Worm (Caenorhabditis elegans) whole organism, young adult: Measurements from ENCODE around the gene Y42A5A.5.
A peak's percentile ranks its signal among the peaks of the same experiment; 100 is the strongest.

Experiments
- B0261.1 ChIP-seq: sonication (generic microtip); optimal IDR thresholded peaks from 2 replicates; lab custom pipeline; 2016; ENCODE audit warnings: mild to moderate bottlenecking, missing genetic modification characterization, moderate library complexity, missing compliant biosample characterization
- C06A6.2 ChIP-seq: fragments of 200-800 bp; sonication (Bioruptor generic); conservative IDR thresholded peaks from 2 replicates; pipeline ENCODE4 v1.3.6; 2022; ENCODE audit warnings: missing genetic modification characterization, missing compliant biosample characterization
- C17E4.6 ChIP-seq: fragments of 200-800 bp; sonication (Bioruptor generic); IDR thresholded peaks from 2 replicates; pipeline ENCODE4 v1.3.6; 2022; ENCODE audit warnings: missing genetic modification reagents, missing genetic modification characterization, missing compliant biosample characterization
- F10E7.11 ChIP-seq: sonication (generic microtip); optimal IDR thresholded peaks from 2 replicates; lab custom pipeline; 2017; ENCODE audit warnings: mild to moderate bottlenecking, missing genetic modification characterization, moderate library complexity, missing compliant biosample characterization
- F23B12.7 ChIP-seq: sonication (generic microtip); optimal IDR thresholded peaks from 2 replicates; lab custom pipeline; 2017; ENCODE audit warnings: missing genetic modification characterization, mild to moderate bottlenecking, missing compliant biosample characterization, antibody characterized with exemption, moderate library complexity; ENCODE audit not compliant: insufficient read depth
- F37B4.10 ChIP-seq: fragments of 200-800 bp; sonication (Bioruptor generic); IDR thresholded peaks from 2 replicates; pipeline ENCODE4 v1.3.6; 2022; ENCODE audit warnings: missing genetic modification characterization, missing compliant biosample characterization
- F55B11.4 ChIP-seq: sonication (generic microtip); optimal IDR thresholded peaks from 2 replicates; lab custom pipeline; 2016; ENCODE audit warnings: missing compliant biosample characterization, missing genetic modification characterization, borderline replicate concordance; ENCODE audit not compliant: insufficient read depth
- F57A8.1 ChIP-seq: fragments of 200-800 bp; sonication (Bioruptor generic); optimal IDR thresholded peaks from 2 replicates; lab custom pipeline; 2018; ENCODE audit warnings: mild to moderate bottlenecking, missing genetic modification characterization, moderate library complexity, missing compliant biosample characterization
- K11D2.4 ChIP-seq: fragments of 200-800 bp; sonication (Bioruptor generic); IDR thresholded peaks from 2 replicates; pipeline ENCODE4 v1.3.6; 2022; ENCODE audit warnings: missing genetic modification reagents, missing genetic modification characterization, missing compliant biosample characterization
- Y56A3A.18 ChIP-seq: fragments of 200-800 bp; sonication (Bioruptor generic); IDR thresholded peaks from 2 replicates; pipeline ENCODE4 v1.3.6; 2022; ENCODE audit warnings: missing genetic modification reagents, missing genetic modification characterization, missing compliant biosample characterization
- aptf-2 ChIP-seq: fragments of 200-800 bp; sonication (Bioruptor generic); conservative IDR thresholded peaks from 2 replicates; pipeline ENCODE4 v1.3.6; 2022; ENCODE audit warnings: missing genetic modification reagents, missing genetic modification characterization, missing compliant biosample characterization
- aptf-3 ChIP-seq: fragments of 200-800 bp; sonication (Bioruptor generic); IDR thresholded peaks from 2 replicates; pipeline ENCODE4 v1.3.6; 2022; ENCODE audit warnings: missing genetic modification characterization, missing compliant biosample characterization
- atf-7 ChIP-seq: sonication (generic microtip); optimal IDR thresholded peaks from 2 replicates; lab custom pipeline; 2017; ENCODE audit warnings: mild to moderate bottlenecking, missing genetic modification characterization, missing compliant biosample characterization
- attf-5 ChIP-seq: fragments of 200-800 bp; sonication (Bioruptor generic); optimal IDR thresholded peaks from 2 replicates; lab custom pipeline; 2018; ENCODE audit warnings: mild to moderate bottlenecking, missing genetic modification characterization, missing compliant biosample characterization
- ccch-3 ChIP-seq: fragments of 200-800 bp; sonication (Bioruptor generic); optimal IDR thresholded peaks from 2 replicates; lab custom pipeline; 2018; ENCODE audit warnings: mild to moderate bottlenecking, missing genetic modification characterization, missing compliant biosample characterization
- cebp-2 ChIP-seq: fragments of 200-800 bp; sonication (Bioruptor generic); IDR thresholded peaks from 2 replicates; pipeline ENCODE4 v1.3.6; 2022; ENCODE audit warnings: missing genetic modification characterization, missing compliant biosample characterization
- ceh-79 ChIP-seq: sonication (generic microtip); optimal IDR thresholded peaks from 2 replicates; lab custom pipeline; 2017; ENCODE audit warnings: mild to moderate bottlenecking, missing genetic modification characterization, missing compliant biosample characterization
- die-1 ChIP-seq: sonication (generic microtip); optimal IDR thresholded peaks from 2 replicates; lab custom pipeline; 2016; ENCODE audit warnings: missing genotype, mild to moderate bottlenecking, missing genetic modification characterization, missing compliant biosample characterization
- ekl-4 ChIP-seq: fragments of 200-800 bp; sonication (Bioruptor generic); IDR thresholded peaks from 2 replicates; pipeline ENCODE4 v1.3.6; 2022; ENCODE audit warnings: missing genetic modification reagents, missing genetic modification characterization, missing compliant biosample characterization
- ets-4 ChIP-seq: fragments of 200-800 bp; sonication (Bioruptor generic); optimal IDR thresholded peaks from 2 replicates; lab custom pipeline; 2018; ENCODE audit warnings: mild to moderate bottlenecking, missing genetic modification characterization, missing compliant biosample characterization
- fkh-3 ChIP-seq: sonication (generic microtip); optimal IDR thresholded peaks from 2 replicates; lab custom pipeline; 2016; ENCODE audit warnings: mild to moderate bottlenecking, missing genetic modification characterization, missing compliant biosample characterization
- hrde-1 ChIP-seq: sonication (generic microtip); optimal IDR thresholded peaks from 2 replicates; lab custom pipeline; 2016; ENCODE audit warnings: missing genetic modification characterization, mild to moderate bottlenecking, missing compliant biosample characterization, moderate library complexity, missing genotype, missing genetic modification reagents, borderline replicate concordance
- hsf-1 ChIP-seq: fragments of 200-800 bp; sonication (Bioruptor generic); IDR thresholded peaks from 2 replicates; pipeline ENCODE4 v1.3.6; 2022; ENCODE audit warnings: missing genetic modification reagents, missing genetic modification characterization, missing compliant biosample characterization
- lag-1 ChIP-seq: fragments of 200-800 bp; sonication (Bioruptor generic); IDR thresholded peaks from 2 replicates; pipeline ENCODE4 v1.3.6; 2022; ENCODE audit warnings: missing genetic modification reagents, missing genetic modification characterization, missing compliant biosample characterization
- lin-26 ChIP-seq: fragments of 200-800 bp; sonication (Bioruptor generic); IDR thresholded peaks from 2 replicates; pipeline ENCODE4 v1.3.6; 2022; ENCODE audit warnings: missing genetic modification reagents, missing genetic modification characterization, missing compliant biosample characterization
- lin-40 ChIP-seq: sonication (generic microtip); optimal IDR thresholded peaks from 2 replicates; lab custom pipeline; 2016; ENCODE audit warnings: missing genetic modification characterization, mild to moderate bottlenecking, missing compliant biosample characterization, missing genotype, missing genetic modification reagents
- lsl-1 ChIP-seq: fragments of 200-800 bp; sonication (Bioruptor generic); optimal IDR thresholded peaks from 2 replicates; lab custom pipeline; 2018; ENCODE audit warnings: mild to moderate bottlenecking, missing genetic modification characterization, moderate library complexity, missing compliant biosample characterization
- madf-6 ChIP-seq: fragments of 200-800 bp; sonication (Bioruptor generic); IDR thresholded peaks from 2 replicates; pipeline ENCODE4 v1.3.6; 2022; ENCODE audit warnings: missing genetic modification reagents, missing genetic modification characterization, missing compliant biosample characterization
- mcd-1 ChIP-seq: fragments of 200-800 bp; sonication (Bioruptor generic); IDR thresholded peaks from 2 replicates; pipeline ENCODE4 v1.3.6; 2022; ENCODE audit warnings: missing genetic modification reagents, missing genetic modification characterization, missing compliant biosample characterization
- pbrm-1 ChIP-seq: fragments of 200-800 bp; sonication (Bioruptor generic); IDR thresholded peaks from 2 replicates; pipeline ENCODE4 v1.3.6; 2022; ENCODE audit warnings: missing genetic modification reagents, missing genetic modification characterization, missing compliant biosample characterization
- rpc-1 ChIP-seq, 2 experiments: fragments of 150-350 bp in 1 of 2; sonication (generic microtip) in 1 of 2; optimal IDR thresholded peaks; 2 replicates each; lab custom pipeline; 2014 to 2018; ENCODE audit warnings: missing biosample characterization in 1 of 2, missing genetic modification characterization in 1 of 2, missing genetic modification reagents in 1 of 2, missing genotype in 1 of 2
- somi-1 ChIP-seq: fragments of 200-800 bp; sonication (Bioruptor generic); optimal IDR thresholded peaks from 2 replicates; lab custom pipeline; 2018; ENCODE audit warnings: mild to moderate bottlenecking, missing genetic modification characterization, missing compliant biosample characterization
- tbp1 ChIP-seq: fragments of 200-800 bp; sonication (Bioruptor generic); optimal IDR thresholded peaks from 2 replicates; lab custom pipeline; 2018; ENCODE audit warnings: mild to moderate bottlenecking, missing genetic modification characterization, missing compliant biosample characterization
- tlf-1 ChIP-seq: fragments of 200-800 bp; sonication (Bioruptor generic); optimal IDR thresholded peaks from 2 replicates; lab custom pipeline; 2018; ENCODE audit warnings: mild to moderate bottlenecking, missing genetic modification characterization, missing compliant biosample characterization
- unc-62 ChIP-seq: fragments of 150-350 bp; optimal IDR thresholded peaks from 2 replicates; lab custom pipeline; 2014; ENCODE audit warnings: missing biosample characterization, missing genetic modification reagents, missing genetic modification characterization
- xnd-1 ChIP-seq: sonication (generic microtip); optimal IDR thresholded peaks from 2 replicates; lab custom pipeline; 2016; ENCODE audit warnings: missing genotype, missing genetic modification reagents, missing genetic modification characterization, missing compliant biosample characterization
- zim-3 ChIP-seq: sonication (generic microtip); optimal IDR thresholded peaks from 2 replicates; lab custom pipeline; 2017; ENCODE audit warnings: mild to moderate bottlenecking, missing genetic modification characterization, moderate library complexity, missing compliant biosample characterization
- ztf-26 ChIP-seq: sonication (generic microtip); optimal IDR thresholded peaks from 2 replicates; lab custom pipeline; 2017; ENCODE audit warnings: missing genetic modification characterization, missing compliant biosample characterization
- ztf-28 ChIP-seq: fragments of 200-800 bp; sonication (Bioruptor generic); IDR thresholded peaks from 2 replicates; pipeline ENCODE4 v1.3.6; 2022; ENCODE audit warnings: missing genetic modification reagents, missing genetic modification characterization, missing compliant biosample characterization
- ztf-3 ChIP-seq: fragments of 200-800 bp; sonication (Bioruptor generic); optimal IDR thresholded peaks from 2 replicates; lab custom pipeline; 2018; ENCODE audit warnings: mild to moderate bottlenecking, missing genetic modification characterization, missing compliant biosample characterization

Gene Y42A5A.5

ce11 chrV:11098599-11098998, 10.9 kb downstream of the Y42A5A.5 start, which contains the start of gene cdkl-1:
TSS of gene cdkl-1 (plus strand) at chrV:11098899.
- TF ChIP-seq attf-5 (GFP tag; lab: Kevin White, UChicago) (no peak), C06A6.2 (no peak), tbp1 (GFP tag; lab: Kevin White, UChicago) (no peak), lsl-1 (GFP tag; lab: Kevin White, UChicago) (no peak), ztf-26 (tag; lab: Kevin White, UChicago) (no peak), unc-62 (GFP tag; lab: Kevin White, UChicago) (no peak), ccch-3 (GFP tag; lab: Kevin White, UChicago) (no peak), lag-1 (GFP tag; lab: Robert Waterston, UW) (no peak), hsf-1 (no peak), ztf-3 (GFP tag; lab: Kevin White, UChicago) (no peak), ztf-28 (GFP tag; lab: Robert Waterston, UW) (no peak), tlf-1 (GFP tag; lab: Kevin White, UChicago) (no peak), cebp-2 (no peak), die-1 (tag; lab: Kevin White, UChicago) (no peak), atf-7 (tag; lab: Kevin White, UChicago) (no peak)
- TF ChIP-seq, all 124 proteins: peak for 0

- TF ChIP-seq tlf-1 (GFP tag; lab: Kevin White, UChicago) (no peak), F57A8.1 (GFP tag; lab: Kevin White, UChicago) (no peak), pbrm-1 (GFP tag; lab: Robert Waterston, UW) (no peak), C17E4.6 (GFP tag; lab: Robert Waterston, UW) (no peak), zim-3 (tag; lab: Kevin White, UChicago) (no peak), rpc-1 (optimal IDR thresholded peaks at IDR 0.05; lab: Kevin White, UChicago) (no peak), rpc-1 (tag; optimal IDR thresholded peaks at IDR 0.05; lab: Kevin White, UChicago) (no peak), lin-26 (GFP tag; lab: Robert Waterston, UW) (no peak), ccch-3 (GFP tag; lab: Kevin White, UChicago) (no peak), aptf-2 (GFP tag; lab: Robert Waterston, UW) (no peak), F37B4.10 (GFP tag; lab: Robert Waterston, UW) (no peak), B0261.1 (tag; lab: Kevin White, UChicago) (no peak)
Measured at ce11 chrV:11095873-11096272, 13.7 kb downstream of the Y42A5A.5 start, which contains the start of gene Y42A5A.3. TSS of gene Y42A5A.3 (minus strand) at chrV:11095973.

- TF ChIP-seq mcd-1 (GFP tag; lab: Robert Waterston, UW) (no peak), ekl-4 (GFP tag; lab: Robert Waterston, UW) (no peak), ztf-26 (tag; lab: Kevin White, UChicago) (peak; percentile 78), lin-40 (peak; percentile 51), somi-1 (peak; percentile 43)
Measured at ce11 chrV:11094698-11095097, 14.8 kb downstream of the Y42A5A.5 start.

- TF ChIP-seq K11D2.4, result no peak
- TF ChIP-seq xnd-1, result no peak
- no peak for TF ChIP-seq F23B12.7
- no peak for TF ChIP-seq hsf-1
- TF ChIP-seq hrde-1 (tag; lab: Kevin White, UChicago), result no peak
- no peak for TF ChIP-seq fkh-3
- no peak for TF ChIP-seq aptf-2 (GFP tag; lab: Robert Waterston, UW)
- no peak for TF ChIP-seq B0261.1 (tag; lab: Kevin White, UChicago)
- no peak for TF ChIP-seq lin-40
- TF ChIP-seq ets-4, result no peak
- TF ChIP-seq F10E7.11 (tag; lab: Kevin White, UChicago), result no peak
- TF ChIP-seq F55B11.4 (tag; lab: Kevin White, UChicago), result no peak
- TF ChIP-seq Y56A3A.18, result no peak
- no peak for TF ChIP-seq madf-6 (GFP tag; lab: Robert Waterston, UW)
- TF ChIP-seq aptf-3 (GFP tag; lab: Robert Waterston, UW), result no peak
- no peak for TF ChIP-seq ceh-79 (tag; lab: Kevin White, UChicago)
- TF ChIP-seq, all 124 proteins: peak for 0
Measured at ce11 chrV:11093163-11094091, 16.1 kb downstream of the Y42A5A.5 start, which contains the start of gene lact-8. TSS of gene lact-8 (minus strand) at chrV:11093607.
